Worm (Caenorhabditis elegans): Measurements from ENCODE around the gene F02A9.7.

Gene F02A9.7

DNA sequence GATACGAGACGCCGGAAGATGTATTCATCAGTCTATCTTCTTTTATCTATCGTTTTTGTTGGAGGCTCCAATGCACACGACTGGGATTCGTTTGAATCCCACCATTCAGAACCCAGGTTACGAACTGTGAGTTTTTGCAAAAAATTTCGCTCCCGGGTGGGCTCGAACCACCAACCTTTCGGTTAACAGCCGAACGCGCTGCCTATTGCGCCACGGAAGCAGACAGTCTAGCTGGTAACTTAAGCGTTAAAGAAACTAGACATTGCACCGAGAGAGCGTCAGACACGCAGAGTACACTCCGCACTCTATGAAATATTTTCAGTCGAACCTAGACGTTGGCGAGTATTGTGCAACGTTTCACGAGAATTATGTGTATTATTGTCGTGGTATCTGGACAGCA is 28.6 kb upstream of the F02A9.7 start (continued):
- no peak for TF ChIP-seq eyg-1 (tag; optimal IDR thresholded peaks at IDR 0.05)
- TF ChIP-seq ceh-18 (tag; optimal IDR thresholded peaks at IDR 0.05): no peak
- TF ChIP-seq ceh-9 (tag; optimal IDR thresholded peaks at IDR 0.05): no peak
- no peak for TF ChIP-seq pqm-1 (tag; optimal IDR thresholded peaks at IDR 0.05)
- TF ChIP-seq pax-1 (tag; optimal IDR thresholded peaks at IDR 0.05): no peak
- no peak for TF ChIP-seq odd-2 (tag; optimal IDR thresholded peaks at IDR 0.05)
- no peak for TF ChIP-seq F13H6.1 (tag; optimal IDR thresholded peaks at IDR 0.05)
- peak; percentile 62 for TF ChIP-seq sox-4 (tag; optimal IDR thresholded peaks at IDR 0.05)
- TF ChIP-seq rnt-1 (tag; optimal IDR thresholded peaks at IDR 0.05): no peak
- TF ChIP-seq tbx-7 (tag; optimal IDR thresholded peaks at IDR 0.05): no peak
- no peak for TF ChIP-seq pag-3 (tag; optimal IDR thresholded peaks at IDR 0.05; ENCODE audit: borderline replicate concordance)
- TF ChIP-seq madf-2 (tag; optimal IDR thresholded peaks at IDR 0.05): peak; percentile 49
- no peak for TF ChIP-seq sox-2 (GFP tag; IDR thresholded peaks at IDR 0.05)
- TF ChIP-seq fkh-6 (tag; optimal IDR thresholded peaks at IDR 0.05): peak; percentile 37
- TF ChIP-seq pha-2 (tag; optimal IDR thresholded peaks at IDR 0.05): peak; percentile 40
- TF ChIP-seq ceh-30 (tag; optimal IDR thresholded peaks at IDR 0.05): no peak
- peak; percentile 53 for TF ChIP-seq fax-1 (tag; optimal IDR thresholded peaks at IDR 0.05)
- TF ChIP-seq ceh-19 (GFP tag; optimal IDR thresholded peaks at IDR 0.05): no peak
- TF ChIP-seq nhr-11 (tag; optimal IDR thresholded peaks at IDR 0.05): no peak
- no peak for TF ChIP-seq lim-6 (tag; optimal IDR thresholded peaks at IDR 0.05)
- peak; percentile 51 for TF ChIP-seq C08G9.2 (tag; optimal IDR thresholded peaks at IDR 0.05)
- TF ChIP-seq T23F11.4 (GFP tag; optimal IDR thresholded peaks at IDR 0.05): no peak
- no peak for TF ChIP-seq unc-3 (GFP tag; conservative IDR thresholded peaks at IDR 0.05)
- TF ChIP-seq unc-3 (tag; optimal IDR thresholded peaks at IDR 0.05): no peak
- TF ChIP-seq ceh-45 (GFP tag; IDR thresholded peaks at IDR 0.05): peak; percentile 63; the same call in 1 of the 2 replicates
- TF ChIP-seq nfya-1 (tag; optimal IDR thresholded peaks at IDR 0.05): no peak
- no peak for TF ChIP-seq hlh-30 (tag; optimal IDR thresholded peaks at IDR 0.05; ENCODE audit: insufficient read depth)
- no peak for TF ChIP-seq pha-4 (tag; optimal IDR thresholded peaks at IDR 0.05)

DNA sequence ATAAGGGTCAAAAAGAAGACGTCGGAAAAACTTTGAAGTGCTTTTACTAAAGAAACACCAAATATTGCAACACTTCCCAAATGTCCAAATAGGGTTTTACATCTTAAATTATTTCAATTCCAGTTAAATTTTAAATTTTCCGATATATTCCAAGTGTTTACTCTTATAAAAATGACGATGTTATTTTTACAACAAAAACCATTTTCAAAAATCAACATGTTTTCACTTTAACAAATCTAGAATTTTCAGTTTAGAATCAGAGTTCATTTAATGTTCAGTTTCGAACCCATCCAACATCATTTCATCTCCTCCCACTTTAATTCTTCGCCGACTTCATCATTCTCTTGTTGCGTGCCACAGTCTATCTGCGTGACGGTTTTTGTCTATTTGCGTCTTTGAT is 28.2 kb upstream of the F02A9.7 start, which contains the start of gene dos-1:
TSS of gene dos-1 (plus strand) at position 301 of the 400 bp plus-strand sequence.
- TF ChIP-seq madf-2 (tag; optimal IDR thresholded peaks at IDR 0.05): no peak
- no peak for TF ChIP-seq syd-9 (tag; optimal IDR thresholded peaks at IDR 0.05)
- no peak for TF ChIP-seq eyg-1 (tag; optimal IDR thresholded peaks at IDR 0.05)
- TF ChIP-seq ztf-16 (tag; optimal IDR thresholded peaks at IDR 0.05): no peak

DNA sequence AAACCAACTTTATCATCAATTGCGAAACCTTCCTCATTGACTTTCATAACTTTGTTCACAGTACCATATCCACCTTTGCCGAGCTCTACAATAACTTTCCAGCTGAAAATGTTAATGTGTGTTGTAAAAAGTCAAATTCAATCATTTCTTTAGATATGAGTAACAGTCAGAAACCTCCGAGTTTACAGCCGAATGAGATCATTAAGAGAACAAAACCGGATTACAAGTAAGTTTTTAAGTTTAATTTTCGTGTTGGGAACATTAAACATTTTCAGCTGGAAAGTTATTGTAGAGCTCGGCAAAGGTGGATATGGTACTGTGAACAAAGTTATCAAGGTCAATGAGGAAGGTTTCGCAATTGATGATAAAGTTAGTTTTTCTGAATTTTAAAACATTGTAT is 25.8 kb upstream of the F02A9.7 start, which contains the start of gene ZK507.1:
TSS of gene ZK507.1 (minus strand) at position 101 of the 400 bp plus-strand sequence.
- no peak for TF ChIP-seq pha-4 (tag; optimal IDR thresholded peaks at IDR 0.05)
- TF ChIP-seq ceh-24 (tag; optimal IDR thresholded peaks at IDR 0.05): no peak
- no peak for TF ChIP-seq ceh-6 (GFP tag; optimal IDR thresholded peaks at IDR 0.05)
- TF ChIP-seq syd-9 (tag; optimal IDR thresholded peaks at IDR 0.05): no peak

DNA sequence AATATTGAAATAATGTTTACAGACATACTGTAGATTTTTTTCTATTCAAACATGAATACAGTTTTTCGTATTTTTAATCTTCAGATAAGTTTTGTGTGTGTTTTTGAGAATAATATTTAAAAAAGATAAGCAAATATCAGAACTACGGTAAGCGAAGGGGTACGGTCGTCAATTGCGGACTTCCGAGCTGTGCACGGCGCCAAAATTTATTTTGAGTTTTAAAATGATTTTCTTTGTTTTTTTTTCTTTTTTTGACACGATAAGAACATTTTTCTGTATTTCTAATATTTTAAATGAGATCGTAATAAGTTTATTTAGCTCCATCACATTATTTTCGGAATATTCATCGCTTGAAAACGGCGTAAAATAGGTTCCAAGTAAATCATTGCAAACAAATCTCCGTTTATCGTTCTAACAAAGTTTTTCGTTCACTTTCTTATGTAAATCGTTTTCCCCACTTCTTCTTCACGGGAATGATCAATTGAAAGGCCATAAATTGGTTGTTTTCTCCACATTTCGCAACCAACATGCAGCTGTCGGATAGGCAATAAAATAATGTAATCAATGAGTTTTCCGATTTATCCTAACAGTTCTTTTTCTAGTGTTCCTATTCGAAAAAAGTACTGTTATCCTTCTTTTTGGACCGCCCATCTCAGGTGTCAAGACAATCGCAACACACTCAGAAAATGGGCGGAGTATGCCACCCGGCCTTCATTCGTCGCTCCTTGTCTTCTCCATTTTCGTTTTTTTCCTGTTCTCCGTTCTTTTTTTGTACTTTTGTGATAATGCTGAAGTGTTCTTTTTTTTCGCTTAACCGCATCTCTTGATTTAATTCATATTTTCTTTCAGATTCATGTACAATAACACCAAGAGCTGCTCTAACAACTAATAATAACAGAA is 16.2 kb upstream of the F02A9.7 start, which contains the start of gene glp-1:
TSS of gene glp-1 (plus strand) at position 850 of the 900 bp plus-strand sequence.
- TF ChIP-seq ceh-30 (tag; optimal IDR thresholded peaks at IDR 0.05) (no peak), ceh-18 (tag; optimal IDR thresholded peaks at IDR 0.05) (no peak), nhr-232 (tag; optimal IDR thresholded peaks at IDR 0.05) (no peak)

Data from whole organism, late embryonic.